Fruit fly (Drosophila melanogaster) whole organism, prepupa: Measurements from ENCODE around the gene CG15912.

Source experiments
- Blimp-1 ChIP-seq: fragments of 200-800 bp; sonication (Bioruptor generic); optimal IDR thresholded peaks from 3 replicates; lab custom pipeline; 2017; ENCODE audit warnings: missing biosample characterization, missing genetic modification characterization, mild to moderate bottlenecking, moderate library complexity, missing genetic modification reagents
- CG10631 ChIP-seq: fragments of 200-800 bp; sonication (Bioruptor generic); optimal IDR thresholded peaks from 2 replicates; lab custom pipeline; 2016; ENCODE audit warnings: missing biosample characterization, missing genetic modification characterization
- CG10669 ChIP-seq: fragments of 200-800 bp; sonication (Bioruptor generic); optimal IDR thresholded peaks from 3 replicates; lab custom pipeline; 2018; ENCODE audit warnings: missing biosample characterization, mild to moderate bottlenecking, missing genetic modification characterization, moderate library complexity
- CG11762 ChIP-seq: fragments of 200-800 bp; sonication (Bioruptor generic); optimal IDR thresholded peaks from 3 replicates; lab custom pipeline; 2016; ENCODE audit warnings: missing biosample characterization, missing genetic modification characterization; ENCODE audit not compliant: insufficient read depth
- CG15336 ChIP-seq: fragments of 200-800 bp; sonication (Bioruptor generic); IDR thresholded peaks from 2 replicates; pipeline ENCODE4 v1.3.6; 2022; ENCODE audit warnings: missing biosample characterization, missing genetic modification characterization
- CG1621 ChIP-seq: fragments of 200-800 bp; sonication (Bioruptor generic); optimal IDR thresholded peaks from 3 replicates; lab custom pipeline; 2018; ENCODE audit warnings: missing biosample characterization, mild to moderate bottlenecking, missing genetic modification characterization
- CG3032 ChIP-seq: fragments of 200-800 bp; optimal IDR thresholded peaks from 2 replicates; lab custom pipeline; 2019; ENCODE audit warnings: missing biosample characterization, mild to moderate bottlenecking, missing genetic modification characterization, moderate library complexity
- CG31627 ChIP-seq: fragments of 200-800 bp; sonication (Bioruptor generic); optimal IDR thresholded peaks from 3 replicates; lab custom pipeline; 2016; ENCODE audit warnings: missing biosample characterization, missing genetic modification characterization
- CG32006 ChIP-seq: fragments of 200-800 bp; sonication (Bioruptor generic); optimal IDR thresholded peaks from 3 replicates; lab custom pipeline; 2017; ENCODE audit warnings: missing biosample characterization, mild to moderate bottlenecking, missing genetic modification characterization
- CG34406 ChIP-seq: fragments of 200-800 bp; sonication (Bioruptor generic); optimal IDR thresholded peaks from 3 replicates; lab custom pipeline; 2016; ENCODE audit warnings: missing biosample characterization, missing genetic modification characterization
- CG3919 ChIP-seq: fragments of 200-800 bp; sonication (Bioruptor generic); optimal IDR thresholded peaks from 3 replicates; lab custom pipeline; 2016; ENCODE audit warnings: missing biosample characterization, missing genetic modification characterization
- CG4318 ChIP-seq: fragments of 200-800 bp; sonication (Bioruptor generic); optimal IDR thresholded peaks from 3 replicates; lab custom pipeline; 2017; ENCODE audit warnings: missing biosample characterization, mild to moderate bottlenecking, missing genetic modification characterization
- CG6163 ChIP-seq: fragments of 200-800 bp; sonication (Bioruptor generic); IDR thresholded peaks from 3 replicates; pipeline ENCODE4 v1.3.6; 2022; ENCODE audit warnings: missing biosample characterization, missing genetic modification characterization
- CG6276 ChIP-seq: fragments of 200-800 bp; sonication (Bioruptor generic); optimal IDR thresholded peaks from 2 replicates; lab custom pipeline; 2017; ENCODE audit warnings: missing biosample characterization, mild to moderate bottlenecking, missing genetic modification characterization
- CG6792 ChIP-seq: fragments of 200-800 bp; sonication (Bioruptor generic); optimal IDR thresholded peaks from 3 replicates; lab custom pipeline; 2016; ENCODE audit warnings: missing biosample characterization, missing genetic modification characterization
- CG6808 ChIP-seq: fragments of 200-800 bp; sonication (Bioruptor generic); optimal IDR thresholded peaks from 3 replicates; lab custom pipeline; 2017; ENCODE audit warnings: missing biosample characterization, missing genetic modification characterization, mild to moderate bottlenecking, moderate library complexity, missing genetic modification reagents
- CG6854 ChIP-seq: fragments of 200-800 bp; sonication (Bioruptor generic); optimal IDR thresholded peaks from 2 replicates; lab custom pipeline; 2017; ENCODE audit warnings: missing biosample characterization, mild to moderate bottlenecking, missing genetic modification characterization
- CG7368 ChIP-seq: fragments of 200-800 bp; sonication (Bioruptor generic); optimal IDR thresholded peaks from 3 replicates; lab custom pipeline; 2016; ENCODE audit warnings: missing biosample characterization, missing genetic modification characterization
- CG8319 ChIP-seq: fragments of 200-800 bp; sonication (Bioruptor generic); optimal IDR thresholded peaks from 3 replicates; lab custom pipeline; 2016; ENCODE audit warnings: missing biosample characterization, missing genetic modification characterization
- CG8632 ChIP-seq: fragments of 200-800 bp; sonication (Bioruptor generic); optimal IDR thresholded peaks from 3 replicates; lab custom pipeline; 2016; ENCODE audit warnings: missing biosample characterization, missing genetic modification characterization
- CG9139 ChIP-seq: fragments of 200-800 bp; sonication (Bioruptor generic); optimal IDR thresholded peaks from 3 replicates; lab custom pipeline; 2017; ENCODE audit warnings: missing biosample characterization, mild to moderate bottlenecking, missing genetic modification characterization
- Eip75B ChIP-seq: fragments of 200-800 bp; sonication (Bioruptor generic); optimal IDR thresholded peaks from 3 replicates; lab custom pipeline; 2016; ENCODE audit warnings: missing biosample characterization, missing genetic modification characterization
- Eip78C ChIP-seq: fragments of 200-800 bp; sonication (Bioruptor generic); peaks from one replicate; lab custom pipeline; 2016; ENCODE audit warnings: missing biosample characterization, missing genetic modification characterization
- Eip93F ChIP-seq: fragments of 200-800 bp; sonication (Bioruptor generic); optimal IDR thresholded peaks from 2 replicates; lab custom pipeline; 2016; ENCODE audit warnings: missing biosample characterization, mild to moderate bottlenecking, missing genetic modification characterization
- Ets21C ChIP-seq: fragments of 200-800 bp; sonication (Bioruptor generic); optimal IDR thresholded peaks from 3 replicates; lab custom pipeline; 2016; ENCODE audit warnings: missing biosample characterization, missing genetic modification characterization
- Ets96B ChIP-seq: fragments of 200-800 bp; optimal IDR thresholded peaks from 2 replicates; lab custom pipeline; 2019; ENCODE audit warnings: missing biosample characterization, mild to moderate bottlenecking, missing genetic modification characterization, moderate library complexity
- Gug ChIP-seq: fragments of 200-800 bp; sonication (Bioruptor generic); IDR thresholded peaks from 2 replicates; pipeline ENCODE4 v1.3.6; 2022; ENCODE audit warnings: missing biosample characterization, missing genetic modification characterization
- Hr38 ChIP-seq: sonication (Bioruptor generic); optimal IDR thresholded peaks from 2 replicates; lab custom pipeline; 2016; ENCODE audit warnings: missing biosample characterization, missing genetic modification characterization
- Hr4 ChIP-seq: fragments of 200-800 bp; sonication (Bioruptor generic); optimal IDR thresholded peaks from 3 replicates; lab custom pipeline; 2016; ENCODE audit warnings: missing biosample characterization, missing genetic modification characterization
- Lpt ChIP-seq: fragments of 200-800 bp; sonication (Bioruptor generic); optimal IDR thresholded peaks from 3 replicates; lab custom pipeline; 2016; ENCODE audit warnings: missing biosample characterization, missing genetic modification characterization
- Met ChIP-seq: fragments of 200-800 bp; sonication (Bioruptor generic); optimal IDR thresholded peaks from 3 replicates; lab custom pipeline; 2016; ENCODE audit warnings: missing biosample characterization, missing genetic modification characterization
- OdsH ChIP-seq: fragments of 200-800 bp; sonication (Bioruptor generic); optimal IDR thresholded peaks from 3 replicates; lab custom pipeline; 2016; ENCODE audit warnings: missing biosample characterization, missing genetic modification characterization
- Smox ChIP-seq: fragments of 200-800 bp; sonication (Bioruptor generic); optimal IDR thresholded peaks from 3 replicates; lab custom pipeline; 2016; ENCODE audit warnings: missing biosample characterization, missing genetic modification characterization
- Sox14 ChIP-seq: fragments of 200-800 bp; sonication (Bioruptor generic); optimal IDR thresholded peaks from 3 replicates; lab custom pipeline; 2016; ENCODE audit warnings: missing biosample characterization, missing genetic modification characterization
- Sox15 ChIP-seq: fragments of 200-800 bp; sonication (Bioruptor generic); optimal IDR thresholded peaks from 3 replicates; lab custom pipeline; 2016; ENCODE audit warnings: missing biosample characterization, missing genetic modification characterization
- achi ChIP-seq: fragments of 200-800 bp; sonication (Bioruptor generic); optimal IDR thresholded peaks from 3 replicates; lab custom pipeline; 2016; ENCODE audit warnings: missing biosample characterization, missing genetic modification characterization
- cyc ChIP-seq: fragments of 200-800 bp; sonication (Bioruptor generic); optimal IDR thresholded peaks from 3 replicates; lab custom pipeline; 2016; ENCODE audit warnings: missing biosample characterization, missing genetic modification characterization
- dac ChIP-seq: fragments of 200-800 bp; sonication (Bioruptor generic); optimal IDR thresholded peaks from 2 replicates; lab custom pipeline; 2017; ENCODE audit warnings: missing biosample characterization, mild to moderate bottlenecking, missing genetic modification characterization
- dsx ChIP-seq: fragments of 200-800 bp; optimal IDR thresholded peaks from 3 replicates; lab custom pipeline; 2019; ENCODE audit warnings: missing biosample characterization, mild to moderate bottlenecking, missing genetic modification characterization, moderate library complexity; ENCODE audit not compliant: poor library complexity, severe bottlenecking
- eg ChIP-seq: fragments of 200-800 bp; sonication (Bioruptor generic); IDR thresholded peaks from 3 replicates; pipeline ENCODE4 v1.3.6; 2022; ENCODE audit warnings: missing biosample characterization, missing genetic modification characterization
- fd59A ChIP-seq: fragments of 200-800 bp; sonication (Bioruptor generic); optimal IDR thresholded peaks from 2 replicates; lab custom pipeline; 2017; ENCODE audit warnings: missing biosample characterization, mild to moderate bottlenecking, missing genetic modification characterization, missing genetic modification reagents
- fd85E ChIP-seq: fragments of 200-800 bp; sonication (Bioruptor generic); optimal IDR thresholded peaks from 3 replicates; lab custom pipeline; 2016; ENCODE audit warnings: missing biosample characterization, missing genetic modification characterization
- fkh ChIP-seq: fragments of 200-800 bp; sonication (Bioruptor generic); optimal IDR thresholded peaks from 3 replicates; lab custom pipeline; 2017; ENCODE audit warnings: missing biosample characterization, mild to moderate bottlenecking, missing genetic modification characterization, moderate library complexity
- net ChIP-seq: fragments of 200-800 bp; sonication (Bioruptor generic); optimal IDR thresholded peaks from 3 replicates; lab custom pipeline; 2016; ENCODE audit warnings: missing biosample characterization, missing genetic modification characterization
- pdm3 ChIP-seq: fragments of 200-800 bp; sonication (Bioruptor generic); optimal IDR thresholded peaks from 3 replicates; lab custom pipeline; 2016; ENCODE audit warnings: missing biosample characterization, missing genetic modification characterization
- spab ChIP-seq: fragments of 200-800 bp; sonication (Bioruptor generic); optimal IDR thresholded peaks from 2 replicates; lab custom pipeline; 2017; ENCODE audit warnings: missing biosample characterization, mild to moderate bottlenecking, missing genetic modification characterization, missing genetic modification reagents
- ss ChIP-seq, 2 experiments: fragments of 200-800 bp; sonication (Bioruptor generic); optimal IDR thresholded peaks; 2 replicates in 1 of 2; 3 replicates in 1 of 2; lab custom pipeline; 2017 to 2018; ENCODE audit warnings: mild to moderate bottlenecking in 2 of 2, missing biosample characterization in 2 of 2, missing genetic modification characterization in 2 of 2, moderate library complexity in 1 of 2
- svp ChIP-seq: fragments of 200-800 bp; sonication (Bioruptor generic); peaks from one replicate; lab custom pipeline; 2016; ENCODE audit warnings: missing biosample characterization, missing genetic modification characterization
- topi ChIP-seq: fragments of 200-800 bp; sonication (Bioruptor generic); optimal IDR thresholded peaks from 3 replicates; lab custom pipeline; 2016; ENCODE audit warnings: missing biosample characterization, missing genetic modification characterization
- vri ChIP-seq: fragments of 200-800 bp; sonication (Bioruptor generic); optimal IDR thresholded peaks from 3 replicates; lab custom pipeline; 2016; ENCODE audit warnings: missing biosample characterization, mild to moderate bottlenecking, missing genetic modification characterization

CG15912 gene

DNA sequence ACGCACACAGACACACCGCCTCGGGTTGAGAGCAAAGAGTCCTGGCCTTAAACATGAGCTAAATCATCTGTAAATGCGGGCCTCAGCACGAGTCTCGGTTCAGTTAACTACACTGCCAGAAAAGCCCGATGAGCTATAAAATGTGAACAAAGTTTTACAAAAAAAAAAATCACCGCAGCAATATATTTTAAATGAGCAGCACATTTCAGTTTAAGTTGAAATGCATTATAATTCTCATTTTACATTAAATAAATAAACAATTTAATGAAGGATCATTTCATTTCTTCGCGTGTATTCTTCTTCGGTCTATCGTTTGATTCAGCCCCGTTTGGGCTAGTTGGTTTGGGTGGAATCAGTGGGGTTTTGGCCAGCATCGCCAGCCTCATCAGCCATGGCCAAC is 43.6 kb upstream of the CG15912 start:
- TF ChIP-seq topi (GFP tag; lab: Kevin White, UChicago) (no peak), CG6163 (GFP tag; lab: Robert Waterston, UW) (0 out of 3 replicates have a peak, but pooled peaks have one; percentile 28), cyc (GFP tag; lab: Kevin White, UChicago) (no peak), Eip78C (peak; percentile 61), svp (GFP tag; lab: Kevin White, UChicago) (peak; percentile 57)

- TF ChIP-seq Ets21C (GFP tag; lab: Kevin White, UChicago) (no peak), Met (GFP tag; lab: Kevin White, UChicago) (peak; percentile 46), Ets96B (tag; lab: Kevin White, UChicago) (no peak), CG4318 (GFP tag; lab: Kevin White, UChicago) (no peak), CG3919 (GFP tag; lab: Kevin White, UChicago) (peak; percentile 71), Lpt (GFP tag; lab: Kevin White, UChicago) (no peak), CG31627 (GFP tag; lab: Kevin White, UChicago) (peak; percentile 58), achi (GFP tag; lab: Kevin White, UChicago) (peak; percentile 59), CG34406 (GFP tag; lab: Kevin White, UChicago) (peak; percentile 33), CG8319 (GFP tag; lab: Kevin White, UChicago) (no peak), fd59A (GFP tag; lab: Kevin White, UChicago) (peak; percentile 38), Sox15 (GFP tag; lab: Kevin White, UChicago) (no peak), dsx (no peak), net (GFP tag; lab: Kevin White, UChicago) (peak; percentile 46), CG32006 (GFP tag; lab: Kevin White, UChicago) (peak; percentile 35), topi (GFP tag; lab: Kevin White, UChicago) (peak; percentile 19), CG11762 (no peak), OdsH (peak; percentile 56), ss (GFP tag; optimal IDR thresholded peaks at IDR 0.05; lab: Kevin White, UChicago) (peak in 1 of 2 experiments; percentile 30), spab (GFP tag; lab: Kevin White, UChicago) (no peak), CG1621 (tag; lab: Kevin White, UChicago) (peak; percentile 39), CG6163 (GFP tag; lab: Robert Waterston, UW) (peak; percentile 60), Blimp-1 (GFP tag; lab: Kevin White, UChicago) (no peak), CG6276 (GFP tag; lab: Kevin White, UChicago) (no peak), Sox14 (GFP tag; lab: Kevin White, UChicago) (peak; percentile 44), CG8632 (no peak), CG6792 (GFP tag; lab: Kevin White, UChicago) (peak; percentile 43), CG9139 (GFP tag; lab: Kevin White, UChicago) (peak; percentile 3), Hr38 (GFP tag; lab: Kevin White, UChicago) (no peak), vri (GFP tag; lab: Kevin White, UChicago) (peak; percentile 29), CG6808 (GFP tag; lab: Kevin White, UChicago) (peak; percentile 28), Eip75B (GFP tag; lab: Kevin White, UChicago) (peak; percentile 55), Hr4 (GFP tag; lab: Kevin White, UChicago) (peak; percentile 43), pdm3 (GFP tag; lab: Kevin White, UChicago) (peak; percentile 63), CG10631 (GFP tag; lab: Kevin White, UChicago) (peak; percentile 7), Smox (peak; percentile 43), dac (peak; percentile 61), Gug (no peak), CG6854 (GFP tag; lab: Kevin White, UChicago) (no peak), CG15336 (GFP tag; lab: Robert Waterston, UW) (no peak), fkh (no peak), fd85E (no peak), cyc (GFP tag; lab: Kevin White, UChicago) (peak; percentile 33), CG3032 (tag; lab: Kevin White, UChicago) (no peak), Eip93F (no peak), Eip78C (peak; percentile 71), eg (GFP tag; lab: Robert Waterston, UW) (no peak), svp (GFP tag; lab: Kevin White, UChicago) (no peak), CG7368 (peak; percentile 56), CG10669 (peak; percentile 19)
Observed at dm6 chrX:4507121-4507520, 41.7 kb upstream of the CG15912 start.
